Fruit fly (Drosophila melanogaster): Measurements from ENCODE around the gene Sec13.

Sec13 gene

dm6 chr3R:23368235-23368634, 12.2 kb downstream of the Sec13 start:
- TF ChIP-seq salr (GFP tag; optimal IDR thresholded peaks at IDR 0.05) = peak in 1 of 2 experiments; percentile 28
- TF ChIP-seq CG32006 (GFP tag; optimal IDR thresholded peaks at IDR 0.05) = peak; percentile 60
- TF ChIP-seq esn (GFP tag; optimal IDR thresholded peaks at IDR 0.05) = no peak
- no peak for TF ChIP-seq CG11294 (GFP tag; IDR thresholded peaks at IDR 0.05)
- TF ChIP-seq svp (GFP tag) = peak; percentile 19
- TF ChIP-seq topi (GFP tag; optimal IDR thresholded peaks at IDR 0.05) = no peak
- TF ChIP-seq Blimp-1 (GFP tag; optimal IDR thresholded peaks at IDR 0.05) = no peak
- no peak for TF ChIP-seq CG31627 (GFP tag; optimal IDR thresholded peaks at IDR 0.05)
- TF ChIP-seq Sox102F (GFP tag; optimal IDR thresholded peaks at IDR 0.05) = peak; percentile 0
- TF ChIP-seq Gug (GFP tag; IDR thresholded peaks at IDR 0.05) = no peak
- peak; percentile 37 for TF ChIP-seq pdm3 (GFP tag; optimal IDR thresholded peaks at IDR 0.05)
- TF ChIP-seq CG1621 (tag; optimal IDR thresholded peaks at IDR 0.05) = no peak
- no peak for TF ChIP-seq ss (GFP tag; optimal IDR thresholded peaks at IDR 0.05)
- no peak for TF ChIP-seq fkh (GFP tag; optimal IDR thresholded peaks at IDR 0.05)
- TF ChIP-seq CG11762 (GFP tag; optimal IDR thresholded peaks at IDR 0.05; ENCODE audit: insufficient read depth) = no peak
- TF ChIP-seq Eip75B (GFP tag; optimal IDR thresholded peaks at IDR 0.05) = no peak
- TF ChIP-seq CG3032 (tag; optimal IDR thresholded peaks at IDR 0.05) = peak; percentile 2
- TF ChIP-seq eg (GFP tag; IDR thresholded peaks at IDR 0.05) = peak; percentile 66; the same call in 2 of the 3 replicates
- TF ChIP-seq OdsH (GFP tag; optimal IDR thresholded peaks at IDR 0.05) = peak; percentile 7
- TF ChIP-seq spab (GFP tag; optimal IDR thresholded peaks at IDR 0.05) = no peak
- no peak for TF ChIP-seq CG16779 (tag; optimal IDR thresholded peaks at IDR 0.05)
- TF ChIP-seq fd59A (GFP tag; optimal IDR thresholded peaks at IDR 0.05) = no peak
- TF ChIP-seq Sox15 (GFP tag; optimal IDR thresholded peaks at IDR 0.05) = no peak
- TF ChIP-seq CG3919 (GFP tag; optimal IDR thresholded peaks at IDR 0.05) = no peak
- TF ChIP-seq CG15336 (GFP tag; IDR thresholded peaks at IDR 0.05) = peak; percentile 61; the same call in 1 of the 2 replicates
- TF ChIP-seq Lpt (GFP tag; optimal IDR thresholded peaks at IDR 0.05) = peak; percentile 2
- TF ChIP-seq CG34406 (GFP tag; optimal IDR thresholded peaks at IDR 0.05) = no peak
- TF ChIP-seq Hr4 (GFP tag; optimal IDR thresholded peaks at IDR 0.05) = peak; percentile 19
- TF ChIP-seq Met (GFP tag; optimal IDR thresholded peaks at IDR 0.05) = no peak
- no peak for TF ChIP-seq CG6792 (GFP tag; optimal IDR thresholded peaks at IDR 0.05)
- TF ChIP-seq lz (GFP tag; optimal IDR thresholded peaks at IDR 0.05) = no peak
- TF ChIP-seq acj6 (GFP tag; optimal IDR thresholded peaks at IDR 0.05) = no peak
- TF ChIP-seq vri (GFP tag; optimal IDR thresholded peaks at IDR 0.05) = no peak
- TF ChIP-seq Hr38 (GFP tag; optimal IDR thresholded peaks at IDR 0.05) = no peak
- no peak for TF ChIP-seq Ets21C (GFP tag; optimal IDR thresholded peaks at IDR 0.05)
- TF ChIP-seq achi (GFP tag; optimal IDR thresholded peaks at IDR 0.05) = peak; percentile 17
- no peak for TF ChIP-seq CG9139 (GFP tag; optimal IDR thresholded peaks at IDR 0.05)
- TF ChIP-seq CG11902 (GFP tag; optimal IDR thresholded peaks at IDR 0.05) = no peak
- TF ChIP-seq CG7368 (GFP tag; optimal IDR thresholded peaks at IDR 0.05) = no peak
- peak; percentile 74 for TF ChIP-seq Eip78C (GFP tag)
- TF ChIP-seq Sox14 (GFP tag; optimal IDR thresholded peaks at IDR 0.05) = peak; percentile 18
- no peak for TF ChIP-seq Smox (GFP tag; optimal IDR thresholded peaks at IDR 0.05)
- TF ChIP-seq CG6276 (GFP tag; optimal IDR thresholded peaks at IDR 0.05) = peak; percentile 59
- no peak for TF ChIP-seq net (GFP tag; optimal IDR thresholded peaks at IDR 0.05)
- TF ChIP-seq fd85E (GFP tag; optimal IDR thresholded peaks at IDR 0.05) = no peak
- TF ChIP-seq Ets96B (tag; optimal IDR thresholded peaks at IDR 0.05) = peak; percentile 3
- TF ChIP-seq CG6854 (GFP tag; optimal IDR thresholded peaks at IDR 0.05) = no peak
- no peak for TF ChIP-seq CG8319 (GFP tag; optimal IDR thresholded peaks at IDR 0.05)
- no peak for TF ChIP-seq Eip93F (GFP tag; optimal IDR thresholded peaks at IDR 0.05)
- TF ChIP-seq CG8119 (GFP tag; IDR thresholded peaks at IDR 0.05) = no peak
- no peak for TF ChIP-seq cyc (GFP tag; optimal IDR thresholded peaks at IDR 0.05)
- TF ChIP-seq CG6808 (GFP tag; optimal IDR thresholded peaks at IDR 0.05) = no peak
- no peak for TF ChIP-seq dac (GFP tag; optimal IDR thresholded peaks at IDR 0.05)

Data from whole organism, prepupa.